ENCODE assay signal across 1 fruit fly cellular context in genomic region chr3R:11613252-11614036, dm6.
TF ChIP-seq lines count a peak whose summit lies in the region.

No protein-coding gene starts in this region.

TF ChIP-seq in whole organism, embryonic, 481 proteins besides CTCF, POLR2A, EP300 and RAD21 (continued from another document and continues in another):
- TF ChIP-seq sisA (GFP tag; IDR thresholded peaks at IDR 0.05; lab: Robert Waterston, UW) (peak; percentile 75), fd3F (GFP tag; optimal IDR thresholded peaks at IDR 0.05; lab: Kevin White, UChicago) (peak; percentile 43), CG12071 (GFP tag; optimal IDR thresholded peaks at IDR 0.05; lab: Kevin White, UChicago) (no peak), Rx (GFP tag; IDR thresholded peaks at IDR 0.05; lab: Robert Waterston, UW) (peak; percentile 75), CG30020 (tag; optimal IDR thresholded peaks at IDR 0.05; lab: Kevin White, UChicago) (no peak), schlank (tag; optimal IDR thresholded peaks at IDR 0.05; lab: Kevin White, UChicago) (no peak), usp (GFP tag; optimal IDR thresholded peaks at IDR 0.05; lab: Kevin White, UChicago) (no peak), CG9817 (tag; optimal IDR thresholded peaks at IDR 0.05; lab: Kevin White, UChicago) (peak; percentile 63), CG11456 (GFP tag; IDR thresholded peaks at IDR 0.05; lab: Robert Waterston, UW) (peak; percentile 96), CG18764 (GFP tag; optimal IDR thresholded peaks at IDR 0.05; lab: Kevin White, UChicago) (peak; percentile 55), Dek (tag; optimal IDR thresholded peaks at IDR 0.05; lab: Kevin White, UChicago) (peak; percentile 56), kay (GFP tag; optimal IDR thresholded peaks at IDR 0.05; lab: Kevin White, UChicago) (no peak), CG3163 (GFP tag; optimal IDR thresholded peaks at IDR 0.05; lab: Kevin White, UChicago) (peak; percentile 44), CG4707 (GFP tag; optimal IDR thresholded peaks at IDR 0.05; lab: Kevin White, UChicago) (no peak), Hr39 (optimal IDR thresholded peaks at IDR 0.05; lab: Kevin White, UChicago) (no peak), CG17328 (GFP tag; IDR thresholded peaks at IDR 0.05; lab: Robert Waterston, UW) (peak; percentile 56; the same call in 1 of the 2 replicates), CG13624 (GFP tag; optimal IDR thresholded peaks at IDR 0.05; lab: Kevin White, UChicago) (peak; percentile 63), Nf-YB (GFP tag; optimal IDR thresholded peaks at IDR 0.05; lab: Kevin White, UChicago) (no peak), twi (tag; optimal IDR thresholded peaks at IDR 0.05; lab: Kevin White, UChicago) (peak; percentile 32), CG12769 (tag; optimal IDR thresholded peaks at IDR 0.05; lab: Kevin White, UChicago) (peak; percentile 29), br (optimal IDR thresholded peaks at IDR 0.05; lab: Kevin White, UChicago) (no peak), CG1024 (GFP tag; IDR thresholded peaks at IDR 0.05; lab: Robert Waterston, UW) (peak; percentile 51; the same call in 1 of the 2 replicates), Hmx (GFP tag; optimal IDR thresholded peaks at IDR 0.05; lab: Kevin White, UChicago) (no peak), CG9932 (GFP tag; IDR thresholded peaks at IDR 0.05; lab: Robert Waterston, UW) (peak; percentile 82), gfzf (GFP tag; optimal IDR thresholded peaks at IDR 0.05; lab: Kevin White, UChicago) (peak; percentile 3), ham (GFP tag; IDR thresholded peaks at IDR 0.05; lab: Robert Waterston, UW) (no peak), Usf (GFP tag; optimal IDR thresholded peaks at IDR 0.05; lab: Kevin White, UChicago) (no peak), CG2889 (GFP tag; IDR thresholded peaks at IDR 0.05; lab: Robert Waterston, UW) (no peak), ATbp (GFP tag; optimal IDR thresholded peaks at IDR 0.05; lab: Kevin White, UChicago) (peak; percentile 1), HmgD (GFP tag; optimal IDR thresholded peaks at IDR 0.05; lab: Kevin White, UChicago) (peak; percentile 46), CG14965 (GFP tag; optimal IDR thresholded peaks at IDR 0.05; lab: Kevin White, UChicago; ENCODE audit: borderline replicate concordance) (peak; percentile 45), dimm (GFP tag; IDR thresholded peaks at IDR 0.05; lab: Robert Waterston, UW) (no peak), CG15073 (GFP tag; optimal IDR thresholded peaks at IDR 0.05; lab: Kevin White, UChicago) (peak; percentile 37), CG9437 (GFP tag; optimal IDR thresholded peaks at IDR 0.05; lab: Kevin White, UChicago) (no peak), Dbx (GFP tag; IDR thresholded peaks at IDR 0.05; lab: Robert Waterston, UW) (peak; percentile 79), HLH54F (GFP tag; optimal IDR thresholded peaks at IDR 0.05; lab: Kevin White, UChicago) (peak; percentile 42), Pdp1 (GFP tag; optimal IDR thresholded peaks at IDR 0.05; lab: Kevin White, UChicago) (peak; percentile 6 to 70), CG10147 (GFP tag; optimal IDR thresholded peaks at IDR 0.05; lab: Kevin White, UChicago) (no peak), pan (optimal IDR thresholded peaks at IDR 0.05; lab: Kevin White, UChicago) (no peak), pan (GFP tag; optimal IDR thresholded peaks at IDR 0.05 in 1 of 2, IDR thresholded peaks at IDR 0.05 in 1 of 2) (peak in 1 of 2 experiments; percentile 57), CHES-1-like (GFP tag; optimal IDR thresholded peaks at IDR 0.05; lab: Kevin White, UChicago) (no peak), dan (GFP tag; IDR thresholded peaks at IDR 0.05; lab: Robert Waterston, UW) (no peak; the same call in 1 of the 2 replicates), zfh1 (GFP tag; IDR thresholded peaks at IDR 0.05; lab: Robert Waterston, UW) (peak; percentile 70; the same call in 2 of the 3 replicates), gem (tag; optimal IDR thresholded peaks at IDR 0.05; lab: Kevin White, UChicago) (peak; percentile 56), CG9215 (GFP tag; IDR thresholded peaks at IDR 0.05; lab: Robert Waterston, UW) (peak; percentile 54), Doc2 (GFP tag; IDR thresholded peaks at IDR 0.05; lab: Robert Waterston, UW) (no peak), CG12219 (GFP tag; optimal IDR thresholded peaks at IDR 0.05; lab: Kevin White, UChicago) (no peak), oc (tag; optimal IDR thresholded peaks at IDR 0.05; lab: Kevin White, UChicago) (peak; percentile 36), Hr51 (GFP tag; optimal IDR thresholded peaks at IDR 0.05; lab: Kevin White, UChicago) (peak; percentile 48 to 54), Hmr (GFP tag; optimal IDR thresholded peaks at IDR 0.05; lab: Kevin White, UChicago) (peak; percentile 46), ci (GFP tag; IDR thresholded peaks at IDR 0.05; lab: Robert Waterston, UW) (peak; percentile 68; the same call in 2 of the 3 replicates), D (optimal IDR thresholded peaks at IDR 0.05; lab: Kevin White, UChicago) (no peak), D (GFP tag; optimal IDR thresholded peaks at IDR 0.05; lab: Kevin White, UChicago) (peak; percentile 29), CG11723 (GFP tag; optimal IDR thresholded peaks at IDR 0.05; lab: Kevin White, UChicago) (no peak), tx (GFP tag; optimal IDR thresholded peaks at IDR 0.05; lab: Kevin White, UChicago) (peak; percentile 42), fu2 (GFP tag; optimal IDR thresholded peaks at IDR 0.05; lab: Kevin White, UChicago) (peak; percentile 26), NFAT (GFP tag; IDR thresholded peaks at IDR 0.05; lab: Robert Waterston, UW) (peak; percentile 93), Oli (tag; optimal IDR thresholded peaks at IDR 0.05; lab: Kevin White, UChicago) (peak; percentile 15), gsb-n (tag; optimal IDR thresholded peaks at IDR 0.05; lab: Kevin White, UChicago) (peak; percentile 21), Rfx (GFP tag; IDR thresholded peaks at IDR 0.05; lab: Robert Waterston, UW) (peak; percentile 88), Meics (GFP tag; optimal IDR thresholded peaks at IDR 0.05; lab: Kevin White, UChicago) (peak; percentile 6), CG15514 (GFP tag; optimal IDR thresholded peaks at IDR 0.05; lab: Kevin White, UChicago) (peak; percentile 27), E2f1 (GFP tag; IDR thresholded peaks at IDR 0.05; lab: Robert Waterston, UW) (peak; percentile 72), cas (GFP tag; IDR thresholded peaks at IDR 0.05; lab: Robert Waterston, UW) (peak; percentile 42; the same call in 1 of the 2 replicates), CrebB (tag; optimal IDR thresholded peaks at IDR 0.05; lab: Kevin White, UChicago) (no peak), CG16779 (GFP tag; IDR thresholded peaks at IDR 0.05; lab: Robert Waterston, UW) (peak; percentile 13; the same call in 1 of the 2 replicates), CG31388 (GFP tag; optimal IDR thresholded peaks at IDR 0.05; lab: Kevin White, UChicago) (peak; percentile 55), Stat92E (GFP tag; optimal IDR thresholded peaks at IDR 0.05; lab: Kevin White, UChicago) (peak in 1 of 3 experiments; percentile 44), CG12942 (GFP tag; optimal IDR thresholded peaks at IDR 0.05; lab: Kevin White, UChicago) (peak; percentile 62), D19A (tag; optimal IDR thresholded peaks at IDR 0.05; lab: Kevin White, UChicago) (peak; percentile 49), CG32767 (GFP tag; IDR thresholded peaks at IDR 0.05; lab: Robert Waterston, UW) (no peak), slp2 (GFP tag; optimal IDR thresholded peaks at IDR 0.05; lab: Kevin White, UChicago) (peak; percentile 24), CG17385 (GFP tag; optimal IDR thresholded peaks at IDR 0.05; lab: Kevin White, UChicago) (peak; percentile 42), CG14014 (GFP tag; IDR thresholded peaks at IDR 0.05; lab: Robert Waterston, UW) (peak; percentile 64), Dref (GFP tag; IDR thresholded peaks at IDR 0.05; lab: Robert Waterston, UW) (no peak), CG11695 (GFP tag; IDR thresholded peaks at IDR 0.05; lab: Robert Waterston, UW) (0 out of 3 replicates have a peak, but pooled peaks have one; percentile 12), CG8089 (GFP tag; optimal IDR thresholded peaks at IDR 0.05; lab: Kevin White, UChicago) (peak; percentile 80), TFAM (GFP tag; optimal IDR thresholded peaks at IDR 0.05; lab: Kevin White, UChicago) (no peak), fd64A (GFP tag; optimal IDR thresholded peaks at IDR 0.05; lab: Kevin White, UChicago) (no peak), Doc3 (GFP tag; IDR thresholded peaks at IDR 0.05; lab: Robert Waterston, UW; ENCODE audit: partially characterized antibody) (no peak), al (GFP tag; IDR thresholded peaks at IDR 0.05; lab: Robert Waterston, UW) (no peak), Poxn (GFP tag; IDR thresholded peaks at IDR 0.05; lab: Robert Waterston, UW) (no peak), croc (GFP tag; conservative IDR thresholded peaks at IDR 0.05; lab: Robert Waterston, UW) (peak; percentile 21; the same call in 1 of the 3 replicates), CG5245 (GFP tag; optimal IDR thresholded peaks at IDR 0.05; lab: Kevin White, UChicago) (peak; percentile 83), CG33557 (GFP tag; optimal IDR thresholded peaks at IDR 0.05; lab: Kevin White, UChicago) (peak; percentile 50), CG4424 (GFP tag; optimal IDR thresholded peaks at IDR 0.05; lab: Kevin White, UChicago) (peak; percentile 57), Gug (GFP tag; IDR thresholded peaks at IDR 0.05; lab: Robert Waterston, UW) (peak; percentile 74), CG8478 (optimal IDR thresholded peaks at IDR 0.05; lab: Kevin White, UChicago) (no peak), sim (GFP tag; IDR thresholded peaks at IDR 0.05; lab: Robert Waterston, UW) (no peak), zf30C (GFP tag; optimal IDR thresholded peaks at IDR 0.05; lab: Kevin White, UChicago) (no peak), CG30431 (GFP tag; optimal IDR thresholded peaks at IDR 0.05; lab: Kevin White, UChicago) (peak; percentile 45), CG17829 (tag; optimal IDR thresholded peaks at IDR 0.05; lab: Kevin White, UChicago) (peak; percentile 78), NK7.1 (GFP tag; optimal IDR thresholded peaks at IDR 0.05; lab: Kevin White, UChicago) (peak; percentile 51), dpn (GFP tag; optimal IDR thresholded peaks at IDR 0.05; lab: Kevin White, UChicago) (peak; percentile 77 to 79), Lhr (GFP tag; optimal IDR thresholded peaks at IDR 0.05; lab: Kevin White, UChicago) (peak; percentile 90), CG17802 (tag; optimal IDR thresholded peaks at IDR 0.05; lab: Kevin White, UChicago) (peak; percentile 1), CG1529 (GFP tag; optimal IDR thresholded peaks at IDR 0.05; lab: Kevin White, UChicago) (peak; percentile 22), C15 (GFP tag; IDR thresholded peaks at IDR 0.05; lab: Robert Waterston, UW) (no peak), amos (GFP tag; IDR thresholded peaks at IDR 0.05; lab: Robert Waterston, UW; ENCODE audit: partially characterized antibody) (peak; percentile 73), H2.0 (GFP tag; IDR thresholded peaks at IDR 0.05; lab: Robert Waterston, UW) (0 out of 2 replicates have a peak, but pooled peaks have one; percentile 25), Optix (GFP tag; IDR thresholded peaks at IDR 0.05; lab: Robert Waterston, UW) (0 out of 3 replicates have a peak, but pooled peaks have one; percentile 36), shn (GFP tag; optimal IDR thresholded peaks at IDR 0.05; lab: Kevin White, UChicago) (peak; percentile 38), CG6791 (GFP tag; IDR thresholded peaks at IDR 0.05; lab: Robert Waterston, UW; ENCODE audit: partially characterized antibody) (peak; percentile 14; the same call in 1 of the 3 replicates), CG8281 (tag; optimal IDR thresholded peaks at IDR 0.05; lab: Kevin White, UChicago) (no peak), Max (GFP tag; optimal IDR thresholded peaks at IDR 0.05; lab: Kevin White, UChicago) (peak; percentile 5), Hey (tag; optimal IDR thresholded peaks at IDR 0.05; lab: Kevin White, UChicago) (no peak), gce (GFP tag; IDR thresholded peaks at IDR 0.05; lab: Robert Waterston, UW) (no peak), sens (GFP tag; lab: Kevin White, UChicago) (peak; percentile 82), zfh2 (GFP tag; optimal IDR thresholded peaks at IDR 0.05; lab: Kevin White, UChicago) (peak; percentile 3), CG4360 (GFP tag; IDR thresholded peaks at IDR 0.05; lab: Robert Waterston, UW) (no peak), so (GFP tag; IDR thresholded peaks at IDR 0.05; lab: Robert Waterston, UW) (peak; percentile 55; the same call in 1 of the 3 replicates), insv (GFP tag; optimal IDR thresholded peaks at IDR 0.05; lab: Kevin White, UChicago) (peak in 1 of 2 experiments; percentile 64), MBD-R2 (GFP tag; IDR thresholded peaks at IDR 0.05; lab: Robert Waterston, UW) (no peak), trh (GFP tag; optimal IDR thresholded peaks at IDR 0.05; lab: Kevin White, UChicago) (peak; percentile 51), Aef1 (GFP tag; IDR thresholded peaks at IDR 0.05; lab: Robert Waterston, UW) (peak; percentile 62), CG12236 (GFP tag; optimal IDR thresholded peaks at IDR 0.05; lab: Kevin White, UChicago) (no peak), CG2129 (GFP tag; IDR thresholded peaks at IDR 0.05; lab: Robert Waterston, UW; ENCODE audit: partially characterized antibody) (no peak), CG33213 (GFP tag; optimal IDR thresholded peaks at IDR 0.05; lab: Kevin White, UChicago) (peak; percentile 84), NfI (GFP tag; optimal IDR thresholded peaks at IDR 0.05; lab: Kevin White, UChicago) (peak; percentile 64), CG34422 (GFP tag; IDR thresholded peaks at IDR 0.05; lab: Robert Waterston, UW) (peak; percentile 85), salm (tag; optimal IDR thresholded peaks at IDR 0.05; lab: Kevin White, UChicago) (no peak), CG13894 (tag; optimal IDR thresholded peaks at IDR 0.05; lab: Kevin White, UChicago) (peak; percentile 15), Bteb2 (GFP tag; optimal IDR thresholded peaks at IDR 0.05; lab: Kevin White, UChicago) (peak; percentile 22), CG14441 (GFP tag; IDR thresholded peaks at IDR 0.05; lab: Robert Waterston, UW) (peak; percentile 78), CG34224 (GFP tag; IDR thresholded peaks at IDR 0.05; lab: Robert Waterston, UW; ENCODE audit: partially characterized antibody) (no peak), Kr (GFP tag; optimal IDR thresholded peaks at IDR 0.05; lab: Kevin White, UChicago) (peak; percentile 78), CG6683 (GFP tag; optimal IDR thresholded peaks at IDR 0.05; lab: Kevin White, UChicago) (no peak), mirr (GFP tag; optimal IDR thresholded peaks at IDR 0.05; lab: Kevin White, UChicago) (no peak), Asciz (GFP tag; optimal IDR thresholded peaks at IDR 0.05; lab: Kevin White, UChicago) (no peak), ac (GFP tag; optimal IDR thresholded peaks at IDR 0.05; lab: Kevin White, UChicago) (peak; percentile 41), CG12659 (GFP tag; optimal IDR thresholded peaks at IDR 0.05; lab: Kevin White, UChicago) (peak; percentile 43), esg (GFP tag; conservative IDR thresholded peaks at IDR 0.05; lab: Robert Waterston, UW) (peak; percentile 42; the same call in 1 of the 2 replicates)
